Fruit fly (Drosophila melanogaster): ENCODE data around the gene CG6495.
A peak's percentile ranks its signal among the peaks of the same experiment; 100 is the strongest.

CG6495 gene

DNA sequence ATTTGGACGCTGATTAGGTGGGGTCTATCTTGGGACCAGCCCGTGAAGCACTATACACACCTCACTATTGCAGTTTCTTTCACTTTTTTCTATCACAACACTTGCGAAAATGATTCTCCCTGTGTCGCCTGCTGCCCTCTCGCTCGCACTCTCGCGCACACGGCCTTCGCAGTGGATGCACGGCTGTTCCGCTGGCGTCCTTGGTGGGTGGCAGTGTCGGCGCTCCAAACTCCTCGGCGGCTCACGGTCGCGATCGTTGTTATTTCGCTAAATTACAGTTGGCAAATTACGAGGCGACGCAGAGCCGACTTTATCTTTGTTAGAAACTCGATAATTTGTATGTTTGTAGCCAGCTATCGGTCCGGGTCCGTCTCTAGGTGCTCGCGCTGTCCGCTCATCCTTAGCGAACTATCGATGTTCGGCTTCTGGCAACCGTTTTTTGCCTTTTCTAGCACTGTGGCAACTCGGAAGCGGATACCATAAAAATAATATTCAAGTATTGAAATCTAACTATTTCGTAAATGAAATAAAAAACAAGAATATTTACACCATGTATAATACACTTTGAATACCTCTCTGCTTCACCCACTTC is 6.8 kb downstream of the CG6495 start, which contains the start of gene Ubc2 (continued):
- TF ChIP-seq Camta (GFP tag; optimal IDR thresholded peaks at IDR 0.05) (peak; percentile 12), aop (GFP tag; IDR thresholded peaks at IDR 0.05) (no peak), CG14860 (GFP tag; IDR thresholded peaks at IDR 0.05; ENCODE audit: partially characterized antibody) (peak; percentile 63), CG18764 (GFP tag; optimal IDR thresholded peaks at IDR 0.05) (no peak), CG2712 (tag; optimal IDR thresholded peaks at IDR 0.05) (peak; percentile 37), CG8388 (GFP tag; optimal IDR thresholded peaks at IDR 0.05) (no peak), bbx (GFP tag; IDR thresholded peaks at IDR 0.05; ENCODE audit: partially characterized antibody) (peak; percentile 79), nmo (GFP tag; optimal IDR thresholded peaks at IDR 0.05) (peak; percentile 52), CG2116 (GFP tag; optimal IDR thresholded peaks at IDR 0.05) (peak; percentile 90), lov (optimal IDR thresholded peaks at IDR 0.05) (no peak), lov (GFP tag; IDR thresholded peaks at IDR 0.05) (no peak), CG4854 (GFP tag; optimal IDR thresholded peaks at IDR 0.05) (peak; percentile 8), hb (GFP tag; IDR thresholded peaks at IDR 0.05; ENCODE audit: partially characterized antibody) (peak; percentile 73), E2f1 (GFP tag; IDR thresholded peaks at IDR 0.05) (no peak), ci (GFP tag; IDR thresholded peaks at IDR 0.05) (0 out of 3 replicates have a peak, but pooled peaks have one; percentile 31), Bgb (GFP tag; IDR thresholded peaks at IDR 0.05; ENCODE audit: partially characterized antibody) (peak; percentile 89), CG7556 (GFP tag; optimal IDR thresholded peaks at IDR 0.05) (no peak), NC2β (GFP tag; optimal IDR thresholded peaks at IDR 0.05) (peak; percentile 60), CG13775 (GFP tag; optimal IDR thresholded peaks at IDR 0.05) (peak; percentile 6), Myb (GFP tag; optimal IDR thresholded peaks at IDR 0.05) (peak; percentile 87), CG34224 (GFP tag; IDR thresholded peaks at IDR 0.05; ENCODE audit: partially characterized antibody) (peak; percentile 85), usp (GFP tag; optimal IDR thresholded peaks at IDR 0.05) (no peak), Med (GFP tag) (peak; percentile 93), pzg (GFP tag; optimal IDR thresholded peaks at IDR 0.05) (peak; percentile 86), Dad (GFP tag; optimal IDR thresholded peaks at IDR 0.05) (peak; percentile 29), Hr51 (GFP tag; optimal IDR thresholded peaks at IDR 0.05) (peak in 1 of 2 experiments; percentile 28), CG3838 (GFP tag; optimal IDR thresholded peaks at IDR 0.05) (no peak), CG14441 (GFP tag; IDR thresholded peaks at IDR 0.05) (0 out of 2 replicates have a peak, but pooled peaks have one; percentile 24), knrl (GFP tag; IDR thresholded peaks at IDR 0.05; ENCODE audit: partially characterized antibody) (peak; percentile 83), CG8944 (GFP tag; optimal IDR thresholded peaks at IDR 0.05) (peak; percentile 13), Hr3 (GFP tag; optimal IDR thresholded peaks at IDR 0.05) (no peak), sob (GFP tag; IDR thresholded peaks at IDR 0.05) (peak; percentile 18; the same call in 1 of the 2 replicates), CoRest (tag; optimal IDR thresholded peaks at IDR 0.05) (peak; percentile 35), CG11456 (GFP tag; IDR thresholded peaks at IDR 0.05) (0 out of 3 replicates have a peak, but pooled peaks have one; percentile 34), dm (GFP tag; optimal IDR thresholded peaks at IDR 0.05) (peak; percentile 47), Rfx (GFP tag; IDR thresholded peaks at IDR 0.05) (peak; percentile 60), nerfin-2 (GFP tag; IDR thresholded peaks at IDR 0.05; ENCODE audit: partially characterized antibody) (peak; percentile 77), CG13287 (GFP tag; IDR thresholded peaks at IDR 0.05; ENCODE audit: partially characterized antibody) (peak; percentile 89), CG30020 (tag; optimal IDR thresholded peaks at IDR 0.05) (peak; percentile 35), sens (GFP tag) (peak; percentile 81), Max (GFP tag; optimal IDR thresholded peaks at IDR 0.05) (peak; percentile 4), chinmo (GFP tag; IDR thresholded peaks at IDR 0.05; ENCODE audit: partially characterized antibody) (0 out of 4 replicates have a peak, but pooled peaks have one; percentile 7), Dref (GFP tag; IDR thresholded peaks at IDR 0.05) (peak; percentile 94), CG9932 (GFP tag; IDR thresholded peaks at IDR 0.05) (peak; percentile 68), YL-1 (GFP tag; optimal IDR thresholded peaks at IDR 0.05) (peak; percentile 54), CG18619 (GFP tag; optimal IDR thresholded peaks at IDR 0.05) (no peak), Oli (tag; optimal IDR thresholded peaks at IDR 0.05) (no peak), CG10959 (GFP tag; IDR thresholded peaks at IDR 0.05) (no peak), ind (GFP tag; optimal IDR thresholded peaks at IDR 0.05) (no peak)
